Fruit fly (Drosophila melanogaster) whole organism, embryonic: ENCODE data around the gene SrpRalpha.

Source experiments
- Atf3 ChIP-seq: fragments of 200-800 bp; sonication (Bioruptor generic); optimal IDR thresholded peaks from 3 replicates; lab custom pipeline; 2016; ENCODE audit warnings: missing biosample characterization, missing genetic modification characterization
- CG14441 ChIP-seq: fragments of 200-800 bp; sonication (Bioruptor generic); IDR thresholded peaks from 2 replicates; pipeline ENCODE4 v1.3.6; 2022; ENCODE audit warnings: missing biosample characterization, missing genetic modification characterization
- CG14860 ChIP-seq: fragments of 200-800 bp; sonication (Bioruptor generic); IDR thresholded peaks from 3 replicates; pipeline ENCODE4 v1.3.6; 2022; ENCODE audit warnings: missing biosample characterization, missing genetic modification characterization; ENCODE audit not compliant: partially characterized antibody
- CG1602 ChIP-seq: fragments of 200-800 bp; sonication (Bioruptor generic); optimal IDR thresholded peaks from 3 replicates; lab custom pipeline; 2016; ENCODE audit warnings: missing biosample characterization, missing genetic modification characterization
- CG16813 ChIP-seq: fragments of 200-800 bp; sonication (Bioruptor generic); IDR thresholded peaks from 3 replicates; pipeline ENCODE4 v1.3.6; 2022; ENCODE audit warnings: missing biosample characterization, missing genetic modification characterization; ENCODE audit not compliant: partially characterized antibody
- CG2129 ChIP-seq: fragments of 200-800 bp; sonication (Bioruptor generic); IDR thresholded peaks from 2 replicates; pipeline ENCODE4 v1.3.6; 2022; ENCODE audit warnings: missing biosample characterization, missing genetic modification characterization; ENCODE audit not compliant: partially characterized antibody
- CG2199 ChIP-seq: fragments of 200-800 bp; sonication (Bioruptor generic); IDR thresholded peaks from 3 replicates; pipeline ENCODE4 v1.3.6; 2022; ENCODE audit warnings: missing biosample characterization, missing genetic modification characterization
- CG2712 ChIP-seq: fragments of 200-800 bp; optimal IDR thresholded peaks from 3 replicates; lab custom pipeline; 2019; ENCODE audit warnings: missing biosample characterization, mild to moderate bottlenecking, missing genetic modification characterization, moderate library complexity
- CG31441 ChIP-seq: fragments of 200-800 bp; sonication (Bioruptor generic); IDR thresholded peaks from 2 replicates; pipeline ENCODE4 v1.3.6; 2022; ENCODE audit warnings: missing biosample characterization, missing genetic modification characterization
- CG4820 ChIP-seq: fragments of 200-800 bp; sonication (Bioruptor generic); optimal IDR thresholded peaks from 3 replicates; lab custom pipeline; 2016; ENCODE audit warnings: missing biosample characterization, missing genetic modification characterization
- CG7839 ChIP-seq: fragments of 200-800 bp; sonication (Bioruptor generic); optimal IDR thresholded peaks from 3 replicates; lab custom pipeline; 2018; ENCODE audit warnings: missing biosample characterization, mild to moderate bottlenecking, missing genetic modification characterization, moderate library complexity
- CG7963 ChIP-seq: fragments of 200-800 bp; sonication (Bioruptor generic); IDR thresholded peaks from 3 replicates; pipeline ENCODE4 v1.3.6; 2022; ENCODE audit warnings: missing biosample characterization, missing genetic modification characterization; ENCODE audit not compliant: partially characterized antibody
- CG8359 ChIP-seq: fragments of 200-800 bp; sonication (Bioruptor generic); optimal IDR thresholded peaks from 2 replicates; lab custom pipeline; 2017; ENCODE audit warnings: missing biosample characterization, mild to moderate bottlenecking, missing genetic modification characterization, borderline replicate concordance
- CG9876 ChIP-seq: fragments of 200-800 bp; sonication (Bioruptor generic); optimal IDR thresholded peaks from 2 replicates; lab custom pipeline; 2016; ENCODE audit warnings: missing biosample characterization, missing genetic modification characterization
- CHES-1-like ChIP-seq: fragments of 200-800 bp; sonication (Bioruptor generic); optimal IDR thresholded peaks from 2 replicates; lab custom pipeline; 2016; ENCODE audit warnings: missing biosample characterization, missing genetic modification characterization
- CrebB ChIP-seq: fragments of 200-800 bp; sonication (Bioruptor generic); optimal IDR thresholded peaks from 3 replicates; lab custom pipeline; 2018; ENCODE audit warnings: missing biosample characterization, mild to moderate bottlenecking, missing genetic modification characterization
- D19B ChIP-seq: fragments of 200-800 bp; sonication (Bioruptor generic); optimal IDR thresholded peaks from 2 replicates; lab custom pipeline; 2017; ENCODE audit warnings: missing biosample characterization, mild to moderate bottlenecking, missing genetic modification characterization
- Dp ChIP-seq: fragments of 200-800 bp; sonication (Bioruptor generic); optimal IDR thresholded peaks from 2 replicates; lab custom pipeline; 2018; ENCODE audit warnings: missing biosample characterization, mild to moderate bottlenecking, missing genetic modification characterization, moderate library complexity
- MBD-R2 ChIP-seq: fragments of 200-800 bp; sonication (Bioruptor generic); IDR thresholded peaks from 2 replicates; pipeline ENCODE4 v1.3.6; 2022; ENCODE audit warnings: missing biosample characterization, missing genetic modification characterization
- NK7.1 ChIP-seq: fragments of 200-800 bp; sonication (Bioruptor generic); optimal IDR thresholded peaks from 3 replicates; lab custom pipeline; 2016; ENCODE audit warnings: missing biosample characterization, missing genetic modification characterization
- Sry-β ChIP-seq: fragments of 200-800 bp; sonication (Bioruptor generic); optimal IDR thresholded peaks from 2 replicates; lab custom pipeline; 2018; ENCODE audit warnings: missing biosample characterization, mild to moderate bottlenecking, missing genetic modification characterization, moderate library complexity
- dm ChIP-seq: fragments of 200-800 bp; sonication (Bioruptor generic); optimal IDR thresholded peaks from 3 replicates; lab custom pipeline; 2016; ENCODE audit warnings: missing biosample characterization, missing genetic modification characterization
- dmrt99B ChIP-seq: fragments of 200-800 bp; sonication (Bioruptor generic); optimal IDR thresholded peaks from 2 replicates; lab custom pipeline; 2018; ENCODE audit warnings: missing biosample characterization, mild to moderate bottlenecking, missing genetic modification characterization, moderate library complexity
- dpn ChIP-seq, 2 experiments: fragments of 200-800 bp; sonication (Bioruptor generic); optimal IDR thresholded peaks; 3 replicates each; lab custom pipeline; 2016; ENCODE audit warnings: missing biosample characterization in 2 of 2, missing genetic modification characterization in 2 of 2
- dysf ChIP-seq: fragments of 200-800 bp; sonication (Bioruptor generic); IDR thresholded peaks from 3 replicates; pipeline ENCODE4 v1.3.6; 2022; ENCODE audit warnings: missing biosample characterization, missing genetic modification characterization
- eve ChIP-seq, 2 experiments: fragments of >200 bp; optimal IDR thresholded peaks; 2 replicates each; lab custom pipeline; 2017; ENCODE audit warnings: missing biosample characterization in 2 of 2, missing genetic modification characterization in 2 of 2
- pita ChIP-seq: fragments of 200-800 bp; sonication (Bioruptor generic); optimal IDR thresholded peaks from 2 replicates; lab custom pipeline; 2017; ENCODE audit warnings: missing biosample characterization, mild to moderate bottlenecking, missing genetic modification characterization
- salm ChIP-seq: fragments of 200-800 bp; sonication (Bioruptor generic); optimal IDR thresholded peaks from 2 replicates; lab custom pipeline; 2018; ENCODE audit warnings: missing biosample characterization, mild to moderate bottlenecking, missing genetic modification characterization
- shn ChIP-seq: fragments of 200-800 bp; sonication (Bioruptor generic); optimal IDR thresholded peaks from 3 replicates; lab custom pipeline; 2016; ENCODE audit warnings: missing biosample characterization, missing genetic modification characterization
- sqz ChIP-seq: fragments of 200-800 bp; sonication (Bioruptor generic); optimal IDR thresholded peaks from 3 replicates; lab custom pipeline; 2018; ENCODE audit warnings: missing biosample characterization, mild to moderate bottlenecking, missing genetic modification characterization
- ssp ChIP-seq: fragments of 200-800 bp; sonication (Bioruptor generic); IDR thresholded peaks from 2 replicates; pipeline ENCODE4 v1.3.6; 2022; ENCODE audit warnings: missing biosample characterization, missing genetic modification characterization
- tna ChIP-seq: fragments of 200-800 bp; sonication (Bioruptor generic); IDR thresholded peaks from 2 replicates; pipeline ENCODE4 v1.3.6; 2022; ENCODE audit warnings: missing biosample characterization, missing genetic modification characterization; ENCODE audit not compliant: partially characterized antibody
- unpg ChIP-seq: fragments of 200-800 bp; sonication (Bioruptor generic); optimal IDR thresholded peaks from 3 replicates; lab custom pipeline; 2018; ENCODE audit warnings: missing biosample characterization, mild to moderate bottlenecking, missing genetic modification characterization, moderate library complexity
- usp ChIP-seq: fragments of >200 bp; optimal IDR thresholded peaks from 2 replicates; lab custom pipeline; 2017; ENCODE audit warnings: missing biosample characterization, missing genetic modification characterization
- vnd ChIP-seq: fragments of 200-800 bp; sonication (Bioruptor generic); IDR thresholded peaks from 3 replicates; pipeline ENCODE4 v1.3.6; 2022; ENCODE audit warnings: missing biosample characterization, missing genetic modification characterization; ENCODE audit not compliant: partially characterized antibody
- z ChIP-seq: fragments of 200-800 bp; sonication (Bioruptor generic); IDR thresholded peaks from 3 replicates; pipeline ENCODE4 v1.3.6; 2022; ENCODE audit warnings: missing biosample characterization, missing genetic modification characterization

The SrpRalpha gene

dm6 chrX:11146598-11147176 lies 17.8 kb upstream of the SrpRalpha start (continued):
- TF ChIP-seq sqz (GFP tag; lab: Kevin White, UChicago) = no peak
- TF ChIP-seq, all 482 proteins: peak for 99

DNA sequence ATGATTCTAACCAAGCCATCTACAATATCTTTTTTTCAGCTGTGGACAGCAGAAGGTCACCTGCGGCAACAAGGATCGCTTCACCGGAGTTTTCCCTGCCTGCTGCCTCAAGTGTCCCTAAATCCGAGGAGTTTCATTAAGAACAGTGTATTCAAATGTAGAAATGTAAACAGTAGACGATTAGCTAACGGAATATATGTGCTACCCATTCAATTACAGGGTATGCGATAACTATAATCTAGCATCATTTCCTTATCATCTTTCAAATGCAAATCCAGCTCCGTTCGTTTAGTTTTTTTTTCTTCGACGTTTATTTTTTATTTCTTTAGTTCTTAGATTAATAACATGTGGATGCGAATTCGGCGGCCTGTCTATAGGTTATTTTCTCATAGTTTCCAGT lies 15.7 kb upstream of the SrpRalpha start:
- no peak for TF ChIP-seq pita (GFP tag; lab: Kevin White, UChicago)
- no peak for TF ChIP-seq CG9876 (GFP tag; lab: Kevin White, UChicago)
- TF ChIP-seq shn (GFP tag; lab: Kevin White, UChicago) = no peak
- TF ChIP-seq dm (GFP tag; lab: Kevin White, UChicago) = no peak
- TF ChIP-seq eve (GFP tag; optimal IDR thresholded peaks at IDR 0.05; lab: Kevin White, UChicago) = no peak
- no peak for TF ChIP-seq CG4820 (GFP tag; lab: Kevin White, UChicago)
- TF ChIP-seq CG7839 = no peak
- peak; percentile 43 for TF ChIP-seq D19B (GFP tag; lab: Kevin White, UChicago)
- no peak for TF ChIP-seq CG31441 (GFP tag; lab: Robert Waterston, UW)
- no peak for TF ChIP-seq ssp (GFP tag; lab: Robert Waterston, UW)
- TF ChIP-seq CG16813 (GFP tag; lab: Robert Waterston, UW) = peak; percentile 56
- no peak for TF ChIP-seq CHES-1-like (GFP tag; lab: Kevin White, UChicago)
- TF ChIP-seq CG7963 (GFP tag; lab: Robert Waterston, UW) = 0 out of 3 replicates have a peak, but pooled peaks have one; percentile 33
- TF ChIP-seq usp = no peak
- TF ChIP-seq vnd (GFP tag; lab: Robert Waterston, UW) = 0 out of 3 replicates have a peak, but pooled peaks have one; percentile 16
- no peak for TF ChIP-seq unpg (GFP tag; lab: Kevin White, UChicago)
- 0 out of 3 replicates have a peak, but pooled peaks have one; percentile 63 for TF ChIP-seq CG2199
- peak; percentile 50; the same call in 1 of the 3 replicates for TF ChIP-seq CG14860
- no peak for TF ChIP-seq NK7.1 (GFP tag; lab: Kevin White, UChicago)
- no peak for TF ChIP-seq CG14441 (GFP tag; lab: Robert Waterston, UW)
- no peak for TF ChIP-seq Atf3 (GFP tag; lab: Kevin White, UChicago)
- TF ChIP-seq CrebB (tag; lab: Kevin White, UChicago) = no peak
- TF ChIP-seq salm (tag; lab: Kevin White, UChicago) = no peak
- TF ChIP-seq Dp (GFP tag; lab: Kevin White, UChicago) = no peak

DNA sequence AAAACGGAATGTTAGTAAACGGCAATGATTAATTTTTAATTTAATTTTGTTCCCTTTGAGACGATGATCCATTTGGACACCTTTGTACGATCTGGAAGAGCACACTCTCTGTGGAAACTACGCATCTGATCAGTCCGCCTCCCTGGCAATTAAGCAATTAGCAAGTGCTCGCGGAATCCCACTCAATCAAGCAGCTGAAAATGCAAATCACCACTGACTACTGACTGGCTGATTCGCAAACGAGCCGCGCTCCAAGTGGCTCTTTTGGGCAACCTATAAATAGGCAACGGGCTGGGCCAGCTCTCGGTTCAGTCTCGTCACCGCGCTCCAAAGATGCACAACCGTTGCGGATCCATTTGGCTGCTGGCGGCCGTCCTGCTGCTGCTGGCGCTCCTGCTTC lies 14.9 kb upstream of the SrpRalpha start, which contains the start of gene CG15201:
TSS of gene CG15201 (plus strand) at position 301 of the 400 bp plus-strand sequence.
- TF ChIP-seq z (GFP tag; lab: Robert Waterston, UW) (0 out of 3 replicates have a peak, but pooled peaks have one; percentile 25), dysf (GFP tag; lab: Robert Waterston, UW) (no peak)
- TF ChIP-seq, all 482 proteins: peak for 1

DNA sequence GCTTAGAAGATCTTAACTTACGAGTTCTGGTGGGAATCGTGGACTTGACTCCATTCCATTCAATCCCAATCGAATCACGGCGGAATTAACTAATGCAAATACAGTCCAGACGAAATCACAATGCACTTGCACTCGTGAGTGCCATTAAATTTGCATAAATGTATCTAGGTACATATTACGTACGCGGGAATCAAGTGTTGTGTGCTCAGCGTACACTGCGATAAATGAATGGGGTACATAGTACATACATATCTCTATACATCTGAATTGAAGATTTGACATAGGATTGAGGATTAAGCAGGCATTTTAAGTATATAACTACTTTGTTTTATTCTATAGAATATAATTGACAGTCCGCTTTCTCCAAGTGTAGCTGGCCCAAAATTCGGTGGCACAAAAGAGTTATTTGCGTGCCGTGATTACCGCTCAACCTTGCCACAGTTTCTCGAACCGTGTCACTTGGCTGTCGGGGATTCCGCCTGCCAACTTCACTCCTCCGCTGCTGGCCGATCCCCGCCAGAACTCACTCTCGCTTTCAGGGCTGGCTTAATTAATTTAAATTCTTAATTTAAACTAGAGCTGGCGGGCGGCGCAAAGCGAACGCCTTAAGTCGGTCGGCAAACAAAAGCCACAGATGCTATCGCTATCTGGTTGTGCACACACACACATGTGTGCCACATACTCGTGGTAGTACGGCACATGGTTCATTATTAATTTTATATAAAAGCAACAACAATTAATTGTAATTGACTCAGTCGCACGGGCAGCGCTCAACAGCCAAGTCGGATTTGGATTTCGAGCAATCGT lies 13.1 kb upstream of the SrpRalpha start, which contains the start of the genes CG15199 and CG15202:
TSS of gene CG15199 (minus strand) at position 51 of the 807 bp plus-strand sequence.
TSS of gene CG15202 (plus strand) at position 757 of the 807 bp plus-strand sequence.
- TF ChIP-seq tna (GFP tag; lab: Robert Waterston, UW) = no peak
- peak; percentile 46 for TF ChIP-seq CG7839
- no peak for TF ChIP-seq CG2712 (tag; lab: Kevin White, UChicago)
- TF ChIP-seq dpn (GFP tag; optimal IDR thresholded peaks at IDR 0.05; lab: Kevin White, UChicago) = peak in 1 of 2 experiments; percentile 8
- TF ChIP-seq Sry-β (GFP tag; lab: Kevin White, UChicago) = no peak
- peak; percentile 50 for TF ChIP-seq dmrt99B
- TF ChIP-seq CG8359 (GFP tag; lab: Kevin White, UChicago) = no peak
- no peak for TF ChIP-seq MBD-R2 (GFP tag; lab: Robert Waterston, UW)
- TF ChIP-seq CG1602 = no peak
- TF ChIP-seq CG2129 (GFP tag; lab: Robert Waterston, UW) = no peak
